Worm (Caenorhabditis elegans) whole organism, L3 larva: ENCODE results near the gene stau-1.

Source experiments
- ZK546.5 ChIP-seq: sonication (generic microtip); optimal IDR thresholded peaks from 2 replicates; lab custom pipeline; 2017; ENCODE audit warnings: missing biosample characterization, missing genetic modification characterization
- aly-2 ChIP-seq: fragments of 150-350 bp; optimal IDR thresholded peaks from 2 replicates; lab custom pipeline; 2014; ENCODE audit warnings: missing biosample characterization, missing genetic modification characterization
- ama-1 ChIP-seq: fragments of 150-350 bp; optimal IDR thresholded peaks from 2 replicates; lab custom pipeline; 2018
- ceh-16 ChIP-seq: sonication (generic microtip); optimal IDR thresholded peaks from 2 replicates; lab custom pipeline; 2017; ENCODE audit warnings: missing biosample characterization, missing genetic modification characterization
- ceh-28 ChIP-seq: fragments of 150-350 bp; optimal IDR thresholded peaks from 2 replicates; lab custom pipeline; 2014; ENCODE audit warnings: missing biosample characterization, missing genetic modification reagents, missing genetic modification characterization
- ceh-82 ChIP-seq: fragments of 150-350 bp; optimal IDR thresholded peaks from 2 replicates; lab custom pipeline; 2014; ENCODE audit warnings: missing biosample characterization, missing genetic modification characterization
- ceh-9 ChIP-seq: sonication (generic microtip); optimal IDR thresholded peaks from 2 replicates; lab custom pipeline; 2018; ENCODE audit warnings: missing biosample characterization, missing genetic modification characterization
- daf-12 ChIP-seq: fragments of 150-350 bp; optimal IDR thresholded peaks from 2 replicates; lab custom pipeline; 2014; ENCODE audit warnings: missing biosample characterization, missing genetic modification reagents, missing genetic modification characterization
- egl-27 ChIP-seq: sonication (generic microtip); optimal IDR thresholded peaks from 4 replicates; lab custom pipeline; 2017; ENCODE audit warnings: missing biosample characterization, missing genetic modification reagents, missing genetic modification characterization
- egl-5 ChIP-seq: fragments of 150-350 bp; optimal IDR thresholded peaks from 2 replicates; lab custom pipeline; 2017; ENCODE audit warnings: missing biosample characterization, missing genetic modification reagents, missing genetic modification characterization, inconsistent platforms
- elt-1 ChIP-seq: fragments of 150-350 bp; optimal IDR thresholded peaks from 2 replicates; lab custom pipeline; 2014; ENCODE audit warnings: missing biosample characterization, missing genetic modification characterization
- elt-2 ChIP-seq: sonication (generic microtip); optimal IDR thresholded peaks from 2 replicates; lab custom pipeline; 2016; ENCODE audit warnings: missing genetic modification reagents, mild to moderate bottlenecking, missing genetic modification characterization, missing compliant biosample characterization
- elt-3 ChIP-seq, 3 experiments: fragments of 150-350 bp in 1 of 3; sonication (generic microtip) in 2 of 3; optimal IDR thresholded peaks; 2 replicates in 2 of 3; 4 replicates in 1 of 3; lab custom pipeline; 2014 to 2017; ENCODE audit warnings: missing biosample characterization in 3 of 3, missing genetic modification characterization in 3 of 3
- eor-1 ChIP-seq, 2 experiments: fragments of 150-350 bp; optimal IDR thresholded peaks; 2 replicates each; lab custom pipeline; 2014 to 2018; ENCODE audit warnings: missing biosample characterization in 2 of 2, missing genetic modification characterization in 2 of 2
- fkh-10 ChIP-seq: sonication (generic microtip); optimal IDR thresholded peaks from 2 replicates; lab custom pipeline; 2017; ENCODE audit warnings: missing biosample characterization, missing genetic modification reagents, missing genetic modification characterization
- fkh-2 ChIP-seq: fragments of 150-350 bp; optimal IDR thresholded peaks from 2 replicates; lab custom pipeline; 2014; ENCODE audit warnings: missing biosample characterization, missing genetic modification reagents, missing genetic modification characterization
- fos-1 ChIP-seq: fragments of 150-350 bp; optimal IDR thresholded peaks from 2 replicates; lab custom pipeline; 2014; ENCODE audit warnings: missing biosample characterization, missing genetic modification characterization
- hmg-11 ChIP-seq: sonication (generic microtip); optimal IDR thresholded peaks from 2 replicates; lab custom pipeline; 2016; ENCODE audit warnings: missing genetic modification characterization, missing compliant biosample characterization
- lin-15B ChIP-seq: fragments of 150-350 bp; optimal IDR thresholded peaks from 2 replicates; lab custom pipeline; 2014; ENCODE audit warnings: missing biosample characterization, missing genetic modification characterization
- lin-39 ChIP-seq: fragments of 150-350 bp; optimal IDR thresholded peaks from 2 replicates; lab custom pipeline; 2018; ENCODE audit warnings: missing biosample characterization, missing genetic modification reagents, missing genetic modification characterization
- mdl-1 ChIP-seq: fragments of 150-350 bp; optimal IDR thresholded peaks from 2 replicates; lab custom pipeline; 2014; ENCODE audit warnings: missing biosample characterization, missing genetic modification characterization
- mml-1 ChIP-seq: fragments of 150-350 bp; sonication (generic microtip); optimal IDR thresholded peaks from 3 replicates; lab custom pipeline; 2014; ENCODE audit warnings: missing biosample characterization, missing genetic modification characterization
- nfya-1 ChIP-seq: sonication (generic microtip); optimal IDR thresholded peaks from 2 replicates; lab custom pipeline; 2017; ENCODE audit warnings: missing genetic modification characterization, mild to moderate bottlenecking, missing compliant biosample characterization, antibody characterized with exemption, moderate library complexity; ENCODE audit not compliant: insufficient read depth
- nhr-11 ChIP-seq: fragments of 150-350 bp; optimal IDR thresholded peaks from 2 replicates; lab custom pipeline; 2014; ENCODE audit warnings: missing biosample characterization, missing genetic modification characterization
- nhr-12 ChIP-seq: fragments of 150-350 bp; optimal IDR thresholded peaks from 2 replicates; lab custom pipeline; 2014; ENCODE audit warnings: missing biosample characterization, missing genetic modification characterization
- nhr-23 ChIP-seq: fragments of 150-350 bp; optimal IDR thresholded peaks from 2 replicates; lab custom pipeline; 2014; ENCODE audit warnings: missing biosample characterization, missing genetic modification reagents, missing genetic modification characterization
- nhr-237 ChIP-seq: fragments of 150-350 bp; optimal IDR thresholded peaks from 2 replicates; lab custom pipeline; 2014; ENCODE audit warnings: missing biosample characterization, missing genetic modification characterization
- nhr-25 ChIP-seq: sonication (generic microtip); optimal IDR thresholded peaks from 2 replicates; lab custom pipeline; 2017; ENCODE audit warnings: missing biosample characterization, missing genetic modification characterization
- nhr-28 ChIP-seq: fragments of 150-350 bp; optimal IDR thresholded peaks from 2 replicates; lab custom pipeline; 2014; ENCODE audit warnings: missing biosample characterization, missing genetic modification characterization
- nhr-43 ChIP-seq: sonication (generic microtip); optimal IDR thresholded peaks from 2 replicates; lab custom pipeline; 2016; ENCODE audit warnings: mild to moderate bottlenecking, missing genetic modification characterization, missing compliant biosample characterization; ENCODE audit not compliant: poor library complexity, severe bottlenecking
- nhr-67 ChIP-seq: fragments of 150-350 bp; optimal IDR thresholded peaks from 2 replicates; lab custom pipeline; 2014; ENCODE audit warnings: missing biosample characterization, missing genetic modification characterization
- nhr-76 ChIP-seq: fragments of 150-350 bp; sonication (generic microtip); optimal IDR thresholded peaks from 5 replicates; lab custom pipeline; 2014; ENCODE audit warnings: missing biosample characterization, missing genetic modification characterization
- nhr-77 ChIP-seq: fragments of 150-350 bp; optimal IDR thresholded peaks from 2 replicates; lab custom pipeline; 2014; ENCODE audit warnings: missing biosample characterization, missing genetic modification characterization
- pha-4 ChIP-seq: fragments of 150-350 bp; optimal IDR thresholded peaks from 2 replicates; lab custom pipeline; 2014; ENCODE audit warnings: missing biosample characterization, missing genetic modification reagents, missing genetic modification characterization
- pqm-1 ChIP-seq: fragments of 150-350 bp; optimal IDR thresholded peaks from 2 replicates; lab custom pipeline; 2017; ENCODE audit warnings: missing biosample characterization, missing genetic modification characterization, inconsistent platforms
- sea-2 ChIP-seq: fragments of 150-350 bp; sonication (generic microtip); optimal IDR thresholded peaks from 4 replicates; lab custom pipeline; 2014; ENCODE audit warnings: missing biosample characterization, missing genetic modification reagents, missing genetic modification characterization
- skn-1 ChIP-seq: fragments of 150-350 bp; optimal IDR thresholded peaks from 2 replicates; lab custom pipeline; 2014; ENCODE audit warnings: missing biosample characterization, missing genetic modification characterization
- snpc-4 ChIP-seq: fragments of 150-350 bp; optimal IDR thresholded peaks from 2 replicates; lab custom pipeline; 2014; ENCODE audit warnings: missing biosample characterization, missing genetic modification characterization
- tbx-2 ChIP-seq: sonication (generic microtip); optimal IDR thresholded peaks from 2 replicates; lab custom pipeline; 2016; ENCODE audit warnings: mild to moderate bottlenecking, missing genetic modification characterization, missing compliant biosample characterization
- unc-39 ChIP-seq: sonication (generic microtip); optimal IDR thresholded peaks from 4 replicates; lab custom pipeline; 2017; ENCODE audit warnings: missing biosample characterization, missing genetic modification characterization
- unc-62 ChIP-seq: fragments of 150-350 bp; sonication (generic microtip); optimal IDR thresholded peaks from 4 replicates; lab custom pipeline; 2014; ENCODE audit warnings: missing biosample characterization, missing genetic modification reagents, missing genetic modification characterization
- zag-1 ChIP-seq: fragments of 150-350 bp; optimal IDR thresholded peaks from 2 replicates; lab custom pipeline; 2014; ENCODE audit warnings: missing biosample characterization, missing genetic modification characterization
- ztf-11 ChIP-seq: fragments of 150-350 bp; optimal IDR thresholded peaks from 2 replicates; lab custom pipeline; 2014; ENCODE audit warnings: missing biosample characterization, missing genetic modification characterization
- ztf-4 ChIP-seq: fragments of 150-350 bp; optimal IDR thresholded peaks from 2 replicates; lab custom pipeline; 2014; ENCODE audit warnings: missing biosample characterization, missing genetic modification characterization

The stau-1 gene

DNA sequence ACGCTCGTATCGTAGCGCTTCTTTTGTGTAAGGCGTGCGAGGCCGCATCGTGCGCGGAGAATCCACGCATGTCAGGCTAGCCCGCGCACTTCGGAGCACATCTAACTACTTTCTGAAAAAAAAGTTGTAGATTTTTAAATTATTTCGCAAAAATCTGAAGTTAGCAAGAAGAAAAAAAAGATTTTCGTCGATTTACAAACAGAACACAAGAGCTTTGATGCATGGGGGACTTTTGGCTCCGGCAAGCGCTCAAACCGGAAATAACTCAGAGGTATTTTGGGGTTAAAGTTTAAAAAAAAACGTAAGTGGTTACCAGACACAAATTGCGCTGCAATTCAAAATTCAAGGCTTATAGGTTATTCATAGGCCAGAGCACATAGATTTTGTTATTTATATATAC is 17.6 kb downstream of the stau-1 start, which contains the start of the genes F55A4.13 and nlf-1:
Gene F55A4.13 (minus strand): TSS at position 101 of the 400 bp plus-strand sequence.
Gene nlf-1 (minus strand): TSS at position 112 of the 400 bp plus-strand sequence.
- TF ChIP-seq lin-39 (tag; lab: Kevin White, UChicago) (no peak), unc-62 (GFP tag; lab: Kevin White, UChicago) (no peak), tbx-2 (tag; lab: Kevin White, UChicago) (no peak), zag-1 (no peak), mml-1 (tag; lab: Kevin White, UChicago) (no peak), nhr-77 (tag; lab: Kevin White, UChicago) (no peak), ceh-82 (no peak), fos-1 (tag; lab: Kevin White, UChicago) (no peak), nhr-25 (no peak), fkh-10 (no peak), ceh-16 (no peak), nfya-1 (no peak), nhr-11 (no peak), daf-12 (no peak), aly-2 (tag; lab: Kevin White, UChicago) (no peak)

DNA sequence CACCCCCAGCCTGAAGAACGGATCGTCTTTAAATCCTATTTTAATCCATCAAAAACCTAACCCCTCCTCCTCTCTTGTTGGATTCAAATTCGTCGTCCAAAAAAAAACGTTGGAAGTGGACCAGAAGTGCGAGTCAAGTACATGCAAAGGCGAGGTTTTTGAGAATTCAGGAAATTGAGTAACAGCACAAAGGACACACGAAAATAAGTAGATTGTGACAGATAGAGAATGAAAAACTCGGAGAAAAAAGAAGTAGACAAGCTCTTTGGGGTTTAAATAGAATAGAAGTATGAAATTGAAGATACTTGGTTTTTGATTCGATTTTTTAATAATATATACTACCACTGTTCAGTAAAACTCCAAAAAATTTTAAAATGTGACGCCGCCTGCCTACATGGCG is 20.4 kb downstream of the stau-1 start:
- TF ChIP-seq elt-3 (tag; optimal IDR thresholded peaks at IDR 0.05; lab: Kevin White, UChicago) = no peak
- TF ChIP-seq fkh-10 = peak; percentile 74

DNA sequence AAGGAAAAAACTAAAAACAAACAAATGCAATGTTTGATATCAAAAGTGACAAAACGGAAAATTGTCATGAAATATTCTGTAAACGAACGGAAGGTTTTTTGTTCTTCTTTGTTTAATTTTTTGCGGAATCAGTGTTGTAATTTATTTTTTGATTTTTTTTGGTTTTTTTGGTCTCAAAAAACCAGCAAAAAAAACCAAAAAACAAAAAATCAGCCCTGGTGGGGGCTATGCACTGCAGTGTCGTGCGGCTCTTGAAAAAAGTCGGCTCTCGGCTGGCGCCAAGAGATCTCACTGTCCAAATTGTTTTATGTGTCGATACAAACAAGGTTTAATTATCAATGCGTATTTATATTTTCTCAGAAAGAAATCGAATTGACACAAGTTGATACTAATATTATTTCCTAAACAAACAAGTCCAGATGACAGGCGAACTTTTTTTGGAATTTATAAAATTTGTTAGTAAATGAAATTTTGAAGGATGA is 22.7 kb downstream of the stau-1 start:
- TF ChIP-seq eor-1 (tag; optimal IDR thresholded peaks at IDR 0.05; lab: Kevin White, UChicago) (no peak), aly-2 (tag; lab: Kevin White, UChicago) (no peak), hmg-11 (no peak), ama-1 (lab: Kevin White, UChicago) (peak; percentile 95), pha-4 (tag; lab: Kevin White, UChicago) (peak; percentile 46), tbx-2 (tag; lab: Kevin White, UChicago) (no peak), sea-2 (GFP tag; lab: Kevin White, UChicago) (no peak), elt-2 (tag; lab: Kevin White, UChicago) (peak; percentile 50)
- TF ChIP-seq, all 47 proteins: peak for 3

DNA sequence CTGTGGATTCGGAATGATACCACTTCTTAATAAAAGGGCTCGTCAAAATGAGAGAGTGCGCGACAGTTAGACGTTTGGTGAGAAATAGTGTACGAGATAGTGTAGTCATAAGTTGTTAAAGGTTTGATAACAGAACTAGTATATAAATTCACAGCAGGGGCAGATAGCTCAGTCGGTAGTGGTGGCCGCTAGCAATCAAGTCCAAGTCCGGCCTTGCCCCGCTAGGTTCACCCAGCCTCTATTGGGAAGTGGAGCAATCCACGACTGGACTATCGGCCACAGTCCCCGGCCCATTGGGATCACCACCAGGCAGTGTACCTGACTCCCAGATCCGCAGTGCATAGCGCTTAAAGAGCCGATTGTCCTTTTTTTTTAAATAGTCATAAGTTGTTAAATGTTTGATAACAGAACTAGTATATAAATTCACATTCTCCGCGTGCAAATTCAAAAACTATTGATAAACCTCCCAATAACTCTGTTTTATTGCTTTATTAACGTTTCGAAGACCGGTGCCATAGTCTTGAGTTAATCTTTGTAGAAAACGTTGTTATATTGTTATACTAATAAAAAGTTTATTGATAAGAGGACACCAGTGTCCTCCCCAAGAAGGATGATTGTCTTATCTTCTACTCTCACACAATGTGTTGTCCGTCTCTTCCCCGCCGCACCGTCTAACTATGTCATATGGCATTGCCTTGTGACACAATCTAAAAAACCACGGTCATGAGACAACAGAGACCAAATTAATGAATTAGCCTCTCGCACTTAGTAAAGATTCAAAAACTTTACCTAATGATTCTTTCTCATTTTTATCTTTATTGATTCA is 24.2 kb downstream of the stau-1 start:
- TF ChIP-seq ZK546.5 (tag; lab: Kevin White, UChicago) (no peak), mdl-1 (tag; lab: Kevin White, UChicago) (no peak), nhr-237 (tag; lab: Kevin White, UChicago) (no peak), sea-2 (GFP tag; lab: Kevin White, UChicago) (no peak), zag-1 (no peak), nhr-23 (peak; percentile 75), tbx-2 (tag; lab: Kevin White, UChicago) (no peak), ceh-82 (no peak), nhr-76 (no peak), ztf-11 (tag; lab: Kevin White, UChicago) (no peak), ceh-9 (tag; lab: Kevin White, UChicago) (no peak), ama-1 (lab: Kevin White, UChicago) (peak; percentile 64), lin-15B (tag; lab: Kevin White, UChicago) (no peak), nhr-43 (tag; lab: Kevin White, UChicago) (peak; percentile 70), unc-39 (tag; lab: Kevin White, UChicago) (no peak), mml-1 (tag; lab: Kevin White, UChicago) (no peak), nhr-77 (tag; lab: Kevin White, UChicago) (no peak), hmg-11 (no peak), fos-1 (tag; lab: Kevin White, UChicago) (no peak), nhr-28 (tag; lab: Kevin White, UChicago) (no peak), fkh-2 (tag; lab: Kevin White, UChicago) (no peak), aly-2 (tag; lab: Kevin White, UChicago) (no peak), ceh-28 (no peak), unc-62 (GFP tag; lab: Kevin White, UChicago) (peak; percentile 20), nhr-67 (tag; lab: Kevin White, UChicago) (no peak), ztf-4 (peak; percentile 43), pqm-1 (tag; lab: Kevin White, UChicago) (peak; percentile 60), nhr-12 (no peak), egl-5 (no peak), elt-2 (tag; lab: Kevin White, UChicago) (peak; percentile 95), skn-1 (tag; lab: Kevin White, UChicago) (no peak), snpc-4 (tag; lab: Kevin White, UChicago) (peak; percentile 22), egl-27 (tag; lab: Kevin White, UChicago) (no peak), nhr-11 (no peak), eor-1 (tag; optimal IDR thresholded peaks at IDR 0.05; lab: Kevin White, UChicago) (no peak), elt-1 (tag; lab: Kevin White, UChicago) (no peak), daf-12 (no peak), lin-39 (tag; lab: Kevin White, UChicago) (no peak)
